Fruit fly (Drosophila melanogaster) whole organism: ENCODE results near the gene REPTOR-BP.

Experiments used
- CG8478 ChIP-seq: fragments of >200 bp; optimal IDR thresholded peaks from 2 replicates; lab custom pipeline; 2018; ENCODE audit warnings: inconsistent platforms
- Dll ChIP-seq: fragments of >200 bp; optimal IDR thresholded peaks from 2 replicates; lab custom pipeline; 2017
- EcR ChIP-seq, 2 experiments: fragments of >200 bp; optimal IDR thresholded peaks; 2 replicates each; lab custom pipeline; 2017; ENCODE audit warnings: missing biosample characterization in 2 of 2, missing genetic modification characterization in 2 of 2, missing genetic modification reagents in 2 of 2
- pan ChIP-seq: fragments of >200 bp; optimal IDR thresholded peaks from 2 replicates; lab custom pipeline; 2017
- psq ChIP-seq: fragments of >200 bp; optimal IDR thresholded peaks from 2 replicates; lab custom pipeline; 2017
- usp ChIP-seq: fragments of >200 bp; optimal IDR thresholded peaks from 2 replicates; lab custom pipeline; 2017; ENCODE audit warnings: missing biosample characterization, missing genetic modification characterization, mixed read lengths

dm6 chr2L:10230455-10230854 lies 33.5 kb upstream of the REPTOR-BP start:
- no peak for TF ChIP-seq pan (lab: Kevin White, UChicago)
- no peak for TF ChIP-seq EcR (GFP tag; optimal IDR thresholded peaks at IDR 0.05; lab: Kevin White, UChicago)
- no peak for TF ChIP-seq Dll
- TF ChIP-seq psq (lab: Kevin White, UChicago): no peak
- no peak for TF ChIP-seq usp (GFP tag; lab: Kevin White, UChicago)
- no peak for TF ChIP-seq CG8478 (lab: Kevin White, UChicago)
